Fruit fly (Drosophila melanogaster) whole organism, wandering third instar larva: ENCODE measurements around the gene osp.
A peak's percentile ranks its signal among the peaks of the same experiment; 100 is the strongest.

Experiments used
- Abd-B ChIP-seq: fragments of >200 bp; optimal IDR thresholded peaks from 2 replicates; lab custom pipeline; 2017; ENCODE audit warnings: missing biosample characterization, missing genetic modification characterization
- CG32264 ChIP-seq: fragments of 200-800 bp; sonication (Bioruptor generic); optimal IDR thresholded peaks from 2 replicates; lab custom pipeline; 2016; ENCODE audit warnings: missing biosample characterization, missing genetic modification characterization
- CG9705 ChIP-seq: fragments of 200-800 bp; sonication (Bioruptor generic); optimal IDR thresholded peaks from 2 replicates; lab custom pipeline; 2018; ENCODE audit warnings: missing biosample characterization, mild to moderate bottlenecking, missing genetic modification characterization
- CrebA ChIP-seq: fragments of 200-800 bp; sonication (Bioruptor generic); optimal IDR thresholded peaks from 2 replicates; lab custom pipeline; 2016; ENCODE audit warnings: missing biosample characterization, mild to moderate bottlenecking, missing genetic modification characterization, borderline replicate concordance
- Dfd ChIP-seq: fragments of >200 bp; optimal IDR thresholded peaks from 2 replicates; lab custom pipeline; 2017; ENCODE audit warnings: missing biosample characterization, missing genetic modification characterization
- Dif ChIP-seq: fragments of 200-275, 200-300 bp; sonication (Bioruptor generic); optimal IDR thresholded peaks from 2 replicates; lab custom pipeline; 2018; ENCODE audit warnings: missing biosample characterization, missing genetic modification characterization; ENCODE audit not compliant: partially characterized antibody
- HLH106 ChIP-seq: fragments of 200-800 bp; optimal IDR thresholded peaks from 3 replicates; lab custom pipeline; 2019; ENCODE audit warnings: missing biosample characterization, mild to moderate bottlenecking, missing genetic modification characterization, moderate library complexity
- Hnf4 ChIP-seq: fragments of 200-800 bp; sonication (Bioruptor generic); optimal IDR thresholded peaks from 2 replicates; lab custom pipeline; 2016; ENCODE audit warnings: missing biosample characterization, mild to moderate bottlenecking, missing genetic modification characterization
- Hr78 ChIP-seq: fragments of >200 bp; optimal IDR thresholded peaks from 2 replicates; lab custom pipeline; 2017; ENCODE audit warnings: missing biosample characterization, missing genetic modification characterization
- Hr83 ChIP-seq: fragments of 200-300 bp; sonication (Bioruptor generic); optimal IDR thresholded peaks from 2 replicates; lab custom pipeline; 2016; ENCODE audit warnings: missing biosample characterization, mild to moderate bottlenecking, missing genetic modification characterization, moderate library complexity; ENCODE audit not compliant: poor library complexity, severe bottlenecking
- Jra ChIP-seq: sonication (Bioruptor generic); optimal IDR thresholded peaks from 2 replicates; lab custom pipeline; 2016; ENCODE audit warnings: missing biosample characterization, missing genetic modification characterization
- Mio ChIP-seq: sonication (Bioruptor generic); optimal IDR thresholded peaks from 2 replicates; lab custom pipeline; 2016; ENCODE audit warnings: missing biosample characterization, missing genetic modification characterization
- N ChIP-seq: fragments of >200 bp; optimal IDR thresholded peaks from 2 replicates; lab custom pipeline; 2018; ENCODE audit warnings: missing biosample characterization, missing external identifiers, missing genetic modification characterization
- OdsH ChIP-seq: fragments of 200-800 bp; sonication (Bioruptor generic); optimal IDR thresholded peaks from 2 replicates; lab custom pipeline; 2016; ENCODE audit warnings: missing biosample characterization, mild to moderate bottlenecking, missing genetic modification characterization
- Rel ChIP-seq, 2 experiments: fragments of 200-800 bp; sonication (Bioruptor generic) in 1 of 2; optimal IDR thresholded peaks; 2 replicates in 1 of 2; 3 replicates in 1 of 2; lab custom pipeline; 2016 to 2019; ENCODE audit warnings: mild to moderate bottlenecking in 2 of 2, missing biosample characterization in 2 of 2, missing genetic modification characterization in 2 of 2, moderate library complexity in 1 of 2
- Sp1 ChIP-seq: fragments of 200-800 bp; sonication (Bioruptor generic); optimal IDR thresholded peaks from 3 replicates; lab custom pipeline; 2019; ENCODE audit warnings: missing biosample characterization, mild to moderate bottlenecking, missing genetic modification characterization, moderate library complexity
- Vsx2 ChIP-seq: fragments of 200-300, 225-300 bp; sonication (Bioruptor generic); optimal IDR thresholded peaks from 2 replicates; lab custom pipeline; 2018; ENCODE audit warnings: missing biosample characterization, missing genetic modification characterization; ENCODE audit not compliant: partially characterized antibody
- brk ChIP-seq: fragments of 200-800 bp; sonication (Bioruptor generic); optimal IDR thresholded peaks from 2 replicates; lab custom pipeline; 2016; ENCODE audit warnings: missing biosample characterization, mild to moderate bottlenecking, missing genetic modification characterization
- dl ChIP-seq, 2 experiments: fragments of 175-275, 200-275 bp in 1 of 2; fragments of 200-275 bp in 1 of 2; sonication (Bioruptor generic); optimal IDR thresholded peaks; lab custom pipeline; 2018; ENCODE audit warnings: mild to moderate bottlenecking in 2 of 2, missing biosample characterization in 2 of 2, missing genetic modification characterization in 2 of 2, moderate library complexity in 2 of 2; ENCODE audit not compliant: partially characterized antibody in 2 of 2, insufficient read depth in 1 of 2
- dsf ChIP-seq: sonication (Bioruptor generic); optimal IDR thresholded peaks from 2 replicates; lab custom pipeline; 2016; ENCODE audit warnings: missing biosample characterization, missing genetic modification characterization, borderline replicate concordance
- ey ChIP-seq: fragments of 200-800 bp; sonication (Bioruptor generic); optimal IDR thresholded peaks from 2 replicates; lab custom pipeline; 2016; ENCODE audit warnings: missing biosample characterization, missing genetic modification characterization
- foxo ChIP-seq, 2 experiments: fragments of 200-800 bp; sonication (Bioruptor generic); optimal IDR thresholded peaks; 2 replicates in 1 of 2; 3 replicates in 1 of 2; lab custom pipeline; 2016 to 2017; ENCODE audit warnings: missing biosample characterization in 2 of 2, missing genetic modification characterization in 2 of 2
- fru ChIP-seq: fragments of 200-800 bp; sonication (Bioruptor generic); optimal IDR thresholded peaks from 3 replicates; lab custom pipeline; 2016; ENCODE audit warnings: missing biosample characterization, mild to moderate bottlenecking, missing genetic modification characterization
- h ChIP-seq: fragments of 200-800 bp; sonication (Bioruptor generic); optimal IDR thresholded peaks from 3 replicates; lab custom pipeline; 2016; ENCODE audit warnings: missing biosample characterization, mild to moderate bottlenecking, missing genetic modification characterization
- pan ChIP-seq: fragments of >200 bp; optimal IDR thresholded peaks from 2 replicates; lab custom pipeline; 2017
- rgr ChIP-seq: fragments of 200-800 bp; sonication (Bioruptor generic); optimal IDR thresholded peaks from 3 replicates; lab custom pipeline; 2016; ENCODE audit warnings: missing biosample characterization, mild to moderate bottlenecking, missing genetic modification characterization
- sage ChIP-seq: fragments of 200-800 bp; sonication (Bioruptor generic); optimal IDR thresholded peaks from 2 replicates; lab custom pipeline; 2016; ENCODE audit warnings: missing biosample characterization, mild to moderate bottlenecking, missing genetic modification characterization
- sv ChIP-seq: fragments of 200-800 bp; sonication (Bioruptor generic); optimal IDR thresholded peaks from 3 replicates; lab custom pipeline; 2016; ENCODE audit warnings: missing biosample characterization, missing genetic modification characterization
- tai ChIP-seq: sonication (Bioruptor generic); optimal IDR thresholded peaks from 2 replicates; lab custom pipeline; 2016; ENCODE audit warnings: missing biosample characterization, missing genetic modification characterization
- usp ChIP-seq: fragments of >200 bp; optimal IDR thresholded peaks from 2 replicates; lab custom pipeline; 2017; ENCODE audit warnings: missing biosample characterization, missing genetic modification characterization
- woc ChIP-seq: sonication (Bioruptor generic); optimal IDR thresholded peaks from 2 replicates; lab custom pipeline; 2016; ENCODE audit warnings: missing biosample characterization, mild to moderate bottlenecking, missing genetic modification characterization

Gene osp

DNA sequence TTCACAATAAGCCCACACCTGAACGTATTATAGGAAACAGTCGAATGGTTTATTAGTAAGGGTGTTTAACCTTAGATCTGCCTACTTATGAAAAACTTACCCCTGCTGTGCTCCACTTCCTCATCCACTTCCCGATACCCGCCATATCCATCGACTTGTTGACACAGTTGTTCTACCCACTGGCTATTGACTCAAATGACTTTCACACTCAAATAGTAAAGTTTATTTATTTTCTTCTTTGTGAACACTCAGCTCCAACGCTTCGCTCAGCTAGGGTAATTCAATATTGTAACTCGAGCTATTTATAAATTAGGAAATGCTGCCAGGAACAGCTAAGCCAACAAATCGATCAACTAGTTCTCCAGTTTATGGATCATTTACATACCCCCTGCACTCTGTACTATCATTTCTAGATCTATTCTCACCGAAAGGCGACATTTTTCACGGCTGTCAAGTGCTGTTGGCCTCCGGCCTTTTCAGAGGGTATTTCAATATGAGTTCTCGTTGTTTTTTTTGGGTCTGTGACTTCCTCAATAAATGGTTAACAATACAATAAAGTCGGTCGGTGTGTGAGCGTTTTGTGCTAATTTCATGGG, 3.4 kb downstream of the osp start (continued):
- TF ChIP-seq fru = peak; percentile 86
- TF ChIP-seq sage (GFP tag; lab: Kevin White, UChicago) = peak; percentile 87
- TF ChIP-seq HLH106 (tag; lab: Kevin White, UChicago) = peak; percentile 56
- peak; percentile 98 for TF ChIP-seq Hnf4 (GFP tag; lab: Kevin White, UChicago)

DNA sequence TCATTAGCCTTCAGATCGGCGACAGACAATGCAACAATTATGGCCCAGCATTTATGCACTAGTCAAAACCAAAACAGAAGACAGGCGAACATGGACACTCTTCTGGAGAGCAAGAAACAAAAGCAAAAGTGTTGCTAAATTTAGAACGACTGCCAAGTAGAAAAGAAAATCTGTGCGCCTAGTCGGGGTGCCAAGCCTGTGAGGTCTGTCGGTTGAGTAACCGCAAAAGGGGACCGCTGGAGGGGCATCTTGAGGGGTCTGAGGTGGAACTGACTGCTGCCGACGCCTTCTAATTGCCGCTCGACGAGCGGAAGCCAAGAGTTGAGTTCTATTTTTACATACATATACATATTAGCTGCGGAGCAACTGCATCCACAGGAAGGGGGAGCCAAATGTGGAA, 4.2 kb downstream of the osp start:
- no peak for TF ChIP-seq Hr83 (GFP tag; lab: Kevin White, UChicago)
- TF ChIP-seq CG9705 (GFP tag; lab: Kevin White, UChicago) = no peak
- TF ChIP-seq sage (GFP tag; lab: Kevin White, UChicago) = no peak
- TF ChIP-seq ey = no peak
- no peak for TF ChIP-seq Rel (GFP tag; optimal IDR thresholded peaks at IDR 0.05; lab: Kevin White, UChicago)
- no peak for TF ChIP-seq Rel (tag; optimal IDR thresholded peaks at IDR 0.05; lab: Kevin White, UChicago)
- TF ChIP-seq tai = no peak
- no peak for TF ChIP-seq sv
- no peak for TF ChIP-seq Jra
- no peak for TF ChIP-seq Dif (GFP tag; lab: Kevin White, UChicago)
- TF ChIP-seq dsf (GFP tag; lab: Kevin White, UChicago) = no peak
- TF ChIP-seq OdsH (GFP tag; lab: Kevin White, UChicago) = no peak

DNA sequence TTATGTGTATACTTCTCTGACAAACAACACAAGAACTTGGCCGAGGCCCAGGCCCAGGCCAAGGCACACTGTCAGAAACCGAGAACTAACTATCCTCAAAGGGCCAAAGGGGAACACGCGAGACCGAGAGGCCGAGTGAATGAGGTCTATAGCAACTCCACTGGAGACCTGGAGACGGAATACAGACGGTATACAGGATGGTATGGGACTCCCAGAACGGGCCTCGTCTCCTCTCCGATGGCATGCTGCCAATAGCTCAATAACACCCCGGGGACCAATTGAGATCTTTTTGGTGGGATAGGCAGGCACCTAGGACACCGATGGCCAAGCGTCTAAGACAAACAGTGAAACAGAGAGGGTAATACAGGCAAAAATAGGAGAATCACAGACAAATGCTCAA, 5.5 kb downstream of the osp start:
- TF ChIP-seq HLH106 (tag; lab: Kevin White, UChicago) = no peak
- TF ChIP-seq ey = no peak
- no peak for TF ChIP-seq usp (GFP tag; lab: Kevin White, UChicago)
- no peak for TF ChIP-seq tai
- no peak for TF ChIP-seq sv
- TF ChIP-seq fru = no peak
- TF ChIP-seq Dfd (GFP tag; lab: Kevin White, UChicago) = no peak
- no peak for TF ChIP-seq Abd-B (GFP tag; lab: Kevin White, UChicago)
- TF ChIP-seq Hr83 (GFP tag; lab: Kevin White, UChicago) = no peak
- TF ChIP-seq OdsH (GFP tag; lab: Kevin White, UChicago) = no peak
- no peak for TF ChIP-seq Jra
- no peak for TF ChIP-seq Dif (GFP tag; lab: Kevin White, UChicago)

DNA sequence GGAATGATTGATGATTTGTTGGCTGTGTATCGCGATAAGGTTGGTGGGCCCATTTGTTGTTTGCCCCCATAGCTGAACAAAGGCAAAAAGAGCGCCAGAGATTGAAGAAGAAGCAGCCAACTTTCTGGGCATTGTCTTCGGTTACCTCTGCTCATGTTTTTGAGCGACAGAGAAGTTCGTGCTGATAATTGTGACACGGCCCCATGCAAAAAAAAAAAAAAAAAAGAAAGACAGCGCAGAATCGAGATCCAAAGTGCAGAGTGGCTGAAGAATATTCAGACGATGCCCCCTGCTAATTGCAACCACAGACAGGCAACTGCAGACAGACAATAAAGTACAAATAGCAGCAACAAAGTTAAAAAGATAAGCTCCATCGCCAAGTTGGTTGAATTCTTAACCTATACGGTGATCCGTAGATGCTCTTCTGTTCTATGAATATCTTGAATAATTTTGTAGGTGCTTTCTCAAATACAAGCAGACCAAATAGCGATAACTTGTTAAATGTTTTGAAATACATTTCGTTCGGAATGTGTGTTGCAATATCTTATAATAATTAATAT, 6.7 kb downstream of the osp start:
- no peak for TF ChIP-seq tai
- TF ChIP-seq Rel (GFP tag; optimal IDR thresholded peaks at IDR 0.05; lab: Kevin White, UChicago) = no peak
- TF ChIP-seq Rel (tag; optimal IDR thresholded peaks at IDR 0.05; lab: Kevin White, UChicago) = no peak
- no peak for TF ChIP-seq N (GFP tag; lab: Kevin White, UChicago)
- no peak for TF ChIP-seq Hr78 (GFP tag; lab: Kevin White, UChicago)
- no peak for TF ChIP-seq HLH106 (tag; lab: Kevin White, UChicago)
- TF ChIP-seq Sp1 (GFP tag; lab: Kevin White, UChicago) = no peak
- no peak for TF ChIP-seq sage (GFP tag; lab: Kevin White, UChicago)
- TF ChIP-seq pan (lab: Kevin White, UChicago) = no peak
- no peak for TF ChIP-seq CrebA
- TF ChIP-seq dsf (GFP tag; lab: Kevin White, UChicago) = no peak

DNA sequence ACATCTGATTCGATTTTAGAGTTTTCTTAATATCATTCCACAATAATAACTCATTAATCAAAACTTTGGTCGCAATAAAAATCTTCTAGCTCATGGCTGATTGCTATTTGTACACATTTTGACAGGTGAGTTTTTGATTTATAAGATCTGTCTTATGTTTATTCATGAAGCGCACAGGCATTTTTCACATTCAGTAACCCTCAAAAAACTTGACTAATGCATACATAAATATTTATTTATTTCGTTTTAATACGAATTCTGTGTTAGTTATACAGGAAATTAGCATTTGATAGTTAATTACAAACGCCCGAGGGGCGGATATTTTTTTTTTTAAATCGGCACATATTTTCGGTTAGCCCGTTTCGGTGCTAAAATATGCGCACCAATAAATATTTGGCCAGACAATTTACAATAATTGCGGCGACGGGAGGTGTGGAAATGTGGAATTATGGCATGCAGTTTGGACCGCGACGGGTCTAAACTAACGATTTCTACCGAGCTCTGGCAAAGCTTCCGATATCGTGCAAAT, 8.7 kb downstream of the osp start:
- no peak for TF ChIP-seq foxo (GFP tag; optimal IDR thresholded peaks at IDR 0.05; lab: Kevin White, UChicago)
- no peak for TF ChIP-seq pan (lab: Kevin White, UChicago)
- TF ChIP-seq dl (GFP tag; optimal IDR thresholded peaks at IDR 0.05; lab: Kevin White, UChicago; ENCODE audit: insufficient read depth in 1 of 2, partially characterized antibody in 2 of 2) = no peak
- TF ChIP-seq brk = no peak
- TF ChIP-seq HLH106 (tag; lab: Kevin White, UChicago) = no peak
- no peak for TF ChIP-seq CG32264 (GFP tag; lab: Kevin White, UChicago)
- no peak for TF ChIP-seq CG9705 (GFP tag; lab: Kevin White, UChicago)

DNA sequence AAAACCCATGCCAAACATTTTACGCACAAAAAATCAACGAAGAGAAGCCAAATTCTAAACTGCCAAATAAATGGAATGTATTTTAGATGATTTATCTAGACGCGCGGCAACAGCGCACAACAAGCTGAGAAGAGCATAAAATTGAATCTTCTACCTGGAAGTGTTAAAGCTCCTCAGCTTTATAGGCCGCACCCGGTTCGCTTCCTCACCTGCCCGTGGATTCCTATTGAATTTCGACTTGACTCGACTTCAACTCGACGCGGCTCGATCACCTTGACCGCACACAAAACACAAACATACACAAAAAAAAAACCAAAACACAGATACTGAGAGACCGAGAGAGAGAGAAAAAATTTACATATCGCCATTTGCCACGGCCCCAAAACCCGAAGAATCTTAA, 9.5 kb downstream of the osp start:
- TF ChIP-seq Hr78 (GFP tag; lab: Kevin White, UChicago) (no peak), N (GFP tag; lab: Kevin White, UChicago) (no peak), pan (lab: Kevin White, UChicago) (no peak), Dif (GFP tag; lab: Kevin White, UChicago) (no peak), Rel (GFP tag; optimal IDR thresholded peaks at IDR 0.05; lab: Kevin White, UChicago) (no peak), Rel (tag; optimal IDR thresholded peaks at IDR 0.05; lab: Kevin White, UChicago) (no peak), Mio (GFP tag; lab: Kevin White, UChicago) (no peak), h (GFP tag; lab: Kevin White, UChicago) (no peak), rgr (GFP tag; lab: Kevin White, UChicago) (no peak), Hnf4 (GFP tag; lab: Kevin White, UChicago) (no peak), Hr83 (GFP tag; lab: Kevin White, UChicago) (no peak), CG9705 (GFP tag; lab: Kevin White, UChicago) (no peak), woc (GFP tag; lab: Kevin White, UChicago) (no peak), sv (no peak), Vsx2 (no peak)
